Fruit fly (Drosophila melanogaster) whole organism, prepupa: ENCODE results near the gene APC4.

ENCODE experiments used
- Blimp-1 ChIP-seq: fragments of 200-800 bp; sonication (Bioruptor generic); optimal IDR thresholded peaks from 3 replicates; lab custom pipeline; 2017; ENCODE audit warnings: missing biosample characterization, missing genetic modification characterization, mild to moderate bottlenecking, moderate library complexity, missing genetic modification reagents
- CG10669 ChIP-seq: fragments of 200-800 bp; sonication (Bioruptor generic); optimal IDR thresholded peaks from 3 replicates; lab custom pipeline; 2018; ENCODE audit warnings: missing biosample characterization, mild to moderate bottlenecking, missing genetic modification characterization, moderate library complexity
- CG11294 ChIP-seq: fragments of 200-800 bp; sonication (Bioruptor generic); IDR thresholded peaks from 2 replicates; pipeline ENCODE4 v1.3.6; 2022; ENCODE audit warnings: missing biosample characterization, missing genetic modification characterization
- CG11762 ChIP-seq: fragments of 200-800 bp; sonication (Bioruptor generic); optimal IDR thresholded peaks from 3 replicates; lab custom pipeline; 2016; ENCODE audit warnings: missing biosample characterization, missing genetic modification characterization; ENCODE audit not compliant: insufficient read depth
- CG11902 ChIP-seq: fragments of 200-800 bp; sonication (Bioruptor generic); optimal IDR thresholded peaks from 3 replicates; lab custom pipeline; 2016; ENCODE audit warnings: missing biosample characterization, missing genetic modification characterization
- CG15336 ChIP-seq: fragments of 200-800 bp; sonication (Bioruptor generic); IDR thresholded peaks from 2 replicates; pipeline ENCODE4 v1.3.6; 2022; ENCODE audit warnings: missing biosample characterization, missing genetic modification characterization
- CG16779 ChIP-seq: fragments of 200-800 bp; sonication (Bioruptor generic); optimal IDR thresholded peaks from 3 replicates; lab custom pipeline; 2017; ENCODE audit warnings: missing biosample characterization, mild to moderate bottlenecking, missing genetic modification characterization
- CG3032 ChIP-seq: fragments of 200-800 bp; optimal IDR thresholded peaks from 2 replicates; lab custom pipeline; 2019; ENCODE audit warnings: missing biosample characterization, mild to moderate bottlenecking, missing genetic modification characterization, moderate library complexity
- CG31627 ChIP-seq: fragments of 200-800 bp; sonication (Bioruptor generic); optimal IDR thresholded peaks from 3 replicates; lab custom pipeline; 2016; ENCODE audit warnings: missing biosample characterization, missing genetic modification characterization
- CG32006 ChIP-seq: fragments of 200-800 bp; sonication (Bioruptor generic); optimal IDR thresholded peaks from 3 replicates; lab custom pipeline; 2017; ENCODE audit warnings: missing biosample characterization, mild to moderate bottlenecking, missing genetic modification characterization
- CG34406 ChIP-seq: fragments of 200-800 bp; sonication (Bioruptor generic); optimal IDR thresholded peaks from 3 replicates; lab custom pipeline; 2016; ENCODE audit warnings: missing biosample characterization, missing genetic modification characterization
- CG4318 ChIP-seq: fragments of 200-800 bp; sonication (Bioruptor generic); optimal IDR thresholded peaks from 3 replicates; lab custom pipeline; 2017; ENCODE audit warnings: missing biosample characterization, mild to moderate bottlenecking, missing genetic modification characterization
- CG6163 ChIP-seq: fragments of 200-800 bp; sonication (Bioruptor generic); IDR thresholded peaks from 3 replicates; pipeline ENCODE4 v1.3.6; 2022; ENCODE audit warnings: missing biosample characterization, missing genetic modification characterization
- CG6792 ChIP-seq: fragments of 200-800 bp; sonication (Bioruptor generic); optimal IDR thresholded peaks from 3 replicates; lab custom pipeline; 2016; ENCODE audit warnings: missing biosample characterization, missing genetic modification characterization
- CG6808 ChIP-seq: fragments of 200-800 bp; sonication (Bioruptor generic); optimal IDR thresholded peaks from 3 replicates; lab custom pipeline; 2017; ENCODE audit warnings: missing biosample characterization, missing genetic modification characterization, mild to moderate bottlenecking, moderate library complexity, missing genetic modification reagents
- CG6854 ChIP-seq: fragments of 200-800 bp; sonication (Bioruptor generic); optimal IDR thresholded peaks from 2 replicates; lab custom pipeline; 2017; ENCODE audit warnings: missing biosample characterization, mild to moderate bottlenecking, missing genetic modification characterization
- CG7368 ChIP-seq: fragments of 200-800 bp; sonication (Bioruptor generic); optimal IDR thresholded peaks from 3 replicates; lab custom pipeline; 2016; ENCODE audit warnings: missing biosample characterization, missing genetic modification characterization
- CG8319 ChIP-seq: fragments of 200-800 bp; sonication (Bioruptor generic); optimal IDR thresholded peaks from 3 replicates; lab custom pipeline; 2016; ENCODE audit warnings: missing biosample characterization, missing genetic modification characterization
- CG8632 ChIP-seq: fragments of 200-800 bp; sonication (Bioruptor generic); optimal IDR thresholded peaks from 3 replicates; lab custom pipeline; 2016; ENCODE audit warnings: missing biosample characterization, missing genetic modification characterization
- CG9139 ChIP-seq: fragments of 200-800 bp; sonication (Bioruptor generic); optimal IDR thresholded peaks from 3 replicates; lab custom pipeline; 2017; ENCODE audit warnings: missing biosample characterization, mild to moderate bottlenecking, missing genetic modification characterization
- Eip75B ChIP-seq: fragments of 200-800 bp; sonication (Bioruptor generic); optimal IDR thresholded peaks from 3 replicates; lab custom pipeline; 2016; ENCODE audit warnings: missing biosample characterization, missing genetic modification characterization
- Eip78C ChIP-seq: fragments of 200-800 bp; sonication (Bioruptor generic); peaks from one replicate; lab custom pipeline; 2016; ENCODE audit warnings: missing biosample characterization, missing genetic modification characterization
- Eip93F ChIP-seq: fragments of 200-800 bp; sonication (Bioruptor generic); optimal IDR thresholded peaks from 2 replicates; lab custom pipeline; 2016; ENCODE audit warnings: missing biosample characterization, mild to moderate bottlenecking, missing genetic modification characterization
- Ets21C ChIP-seq: fragments of 200-800 bp; sonication (Bioruptor generic); optimal IDR thresholded peaks from 3 replicates; lab custom pipeline; 2016; ENCODE audit warnings: missing biosample characterization, missing genetic modification characterization
- Ets96B ChIP-seq: fragments of 200-800 bp; optimal IDR thresholded peaks from 2 replicates; lab custom pipeline; 2019; ENCODE audit warnings: missing biosample characterization, mild to moderate bottlenecking, missing genetic modification characterization, moderate library complexity
- Hr39 ChIP-seq: fragments of 200-800 bp; sonication (Bioruptor generic); optimal IDR thresholded peaks from 2 replicates; lab custom pipeline; 2016; ENCODE audit warnings: missing biosample characterization, missing genetic modification characterization
- Hr4 ChIP-seq: fragments of 200-800 bp; sonication (Bioruptor generic); optimal IDR thresholded peaks from 3 replicates; lab custom pipeline; 2016; ENCODE audit warnings: missing biosample characterization, missing genetic modification characterization
- Lpt ChIP-seq: fragments of 200-800 bp; sonication (Bioruptor generic); optimal IDR thresholded peaks from 3 replicates; lab custom pipeline; 2016; ENCODE audit warnings: missing biosample characterization, missing genetic modification characterization
- Met ChIP-seq: fragments of 200-800 bp; sonication (Bioruptor generic); optimal IDR thresholded peaks from 3 replicates; lab custom pipeline; 2016; ENCODE audit warnings: missing biosample characterization, missing genetic modification characterization
- OdsH ChIP-seq: fragments of 200-800 bp; sonication (Bioruptor generic); optimal IDR thresholded peaks from 3 replicates; lab custom pipeline; 2016; ENCODE audit warnings: missing biosample characterization, missing genetic modification characterization
- Smox ChIP-seq: fragments of 200-800 bp; sonication (Bioruptor generic); optimal IDR thresholded peaks from 3 replicates; lab custom pipeline; 2016; ENCODE audit warnings: missing biosample characterization, missing genetic modification characterization
- Sox102F ChIP-seq: fragments of 200-800 bp; sonication (Bioruptor generic); optimal IDR thresholded peaks from 2 replicates; lab custom pipeline; 2016; ENCODE audit warnings: missing biosample characterization, mild to moderate bottlenecking, missing genetic modification characterization
- Sox14 ChIP-seq: fragments of 200-800 bp; sonication (Bioruptor generic); optimal IDR thresholded peaks from 3 replicates; lab custom pipeline; 2016; ENCODE audit warnings: missing biosample characterization, missing genetic modification characterization
- Sox15 ChIP-seq: fragments of 200-800 bp; sonication (Bioruptor generic); optimal IDR thresholded peaks from 3 replicates; lab custom pipeline; 2016; ENCODE audit warnings: missing biosample characterization, missing genetic modification characterization
- achi ChIP-seq: fragments of 200-800 bp; sonication (Bioruptor generic); optimal IDR thresholded peaks from 3 replicates; lab custom pipeline; 2016; ENCODE audit warnings: missing biosample characterization, missing genetic modification characterization
- acj6 ChIP-seq: fragments of 200-800 bp; sonication (Bioruptor generic); optimal IDR thresholded peaks from 3 replicates; lab custom pipeline; 2016; ENCODE audit warnings: missing biosample characterization, missing genetic modification characterization
- cyc ChIP-seq: fragments of 200-800 bp; sonication (Bioruptor generic); optimal IDR thresholded peaks from 3 replicates; lab custom pipeline; 2016; ENCODE audit warnings: missing biosample characterization, missing genetic modification characterization
- dac ChIP-seq: fragments of 200-800 bp; sonication (Bioruptor generic); optimal IDR thresholded peaks from 2 replicates; lab custom pipeline; 2017; ENCODE audit warnings: missing biosample characterization, mild to moderate bottlenecking, missing genetic modification characterization
- dsx ChIP-seq: fragments of 200-800 bp; optimal IDR thresholded peaks from 3 replicates; lab custom pipeline; 2019; ENCODE audit warnings: missing biosample characterization, mild to moderate bottlenecking, missing genetic modification characterization, moderate library complexity; ENCODE audit not compliant: poor library complexity, severe bottlenecking
- eg ChIP-seq: fragments of 200-800 bp; sonication (Bioruptor generic); IDR thresholded peaks from 3 replicates; pipeline ENCODE4 v1.3.6; 2022; ENCODE audit warnings: missing biosample characterization, missing genetic modification characterization
- esn ChIP-seq: fragments of 200-800 bp; sonication (Bioruptor generic); optimal IDR thresholded peaks from 2 replicates; lab custom pipeline; 2016; ENCODE audit warnings: missing biosample characterization, mild to moderate bottlenecking, missing genetic modification characterization, moderate library complexity
- fd59A ChIP-seq: fragments of 200-800 bp; sonication (Bioruptor generic); optimal IDR thresholded peaks from 2 replicates; lab custom pipeline; 2017; ENCODE audit warnings: missing biosample characterization, mild to moderate bottlenecking, missing genetic modification characterization, missing genetic modification reagents
- fd85E ChIP-seq: fragments of 200-800 bp; sonication (Bioruptor generic); optimal IDR thresholded peaks from 3 replicates; lab custom pipeline; 2016; ENCODE audit warnings: missing biosample characterization, missing genetic modification characterization
- fkh ChIP-seq: fragments of 200-800 bp; sonication (Bioruptor generic); optimal IDR thresholded peaks from 3 replicates; lab custom pipeline; 2017; ENCODE audit warnings: missing biosample characterization, mild to moderate bottlenecking, missing genetic modification characterization, moderate library complexity
- lz ChIP-seq: fragments of 200-800 bp; sonication (Bioruptor generic); optimal IDR thresholded peaks from 3 replicates; lab custom pipeline; 2016; ENCODE audit warnings: missing biosample characterization, missing genetic modification characterization
- net ChIP-seq: fragments of 200-800 bp; sonication (Bioruptor generic); optimal IDR thresholded peaks from 3 replicates; lab custom pipeline; 2016; ENCODE audit warnings: missing biosample characterization, missing genetic modification characterization
- pdm3 ChIP-seq: fragments of 200-800 bp; sonication (Bioruptor generic); optimal IDR thresholded peaks from 3 replicates; lab custom pipeline; 2016; ENCODE audit warnings: missing biosample characterization, missing genetic modification characterization
- salr ChIP-seq, 2 experiments: fragments of 200-800 bp; sonication (Bioruptor generic); optimal IDR thresholded peaks; 3 replicates each; lab custom pipeline; 2016 to 2018; ENCODE audit warnings: missing biosample characterization in 2 of 2, missing genetic modification characterization in 2 of 2, mild to moderate bottlenecking in 1 of 2
- spab ChIP-seq: fragments of 200-800 bp; sonication (Bioruptor generic); optimal IDR thresholded peaks from 2 replicates; lab custom pipeline; 2017; ENCODE audit warnings: missing biosample characterization, mild to moderate bottlenecking, missing genetic modification characterization, missing genetic modification reagents
- ss ChIP-seq, 2 experiments: fragments of 200-800 bp; sonication (Bioruptor generic); optimal IDR thresholded peaks; 2 replicates in 1 of 2; 3 replicates in 1 of 2; lab custom pipeline; 2017 to 2018; ENCODE audit warnings: mild to moderate bottlenecking in 2 of 2, missing biosample characterization in 2 of 2, missing genetic modification characterization in 2 of 2, moderate library complexity in 1 of 2
- svp ChIP-seq: fragments of 200-800 bp; sonication (Bioruptor generic); peaks from one replicate; lab custom pipeline; 2016; ENCODE audit warnings: missing biosample characterization, missing genetic modification characterization
- topi ChIP-seq: fragments of 200-800 bp; sonication (Bioruptor generic); optimal IDR thresholded peaks from 3 replicates; lab custom pipeline; 2016; ENCODE audit warnings: missing biosample characterization, missing genetic modification characterization
- vri ChIP-seq: fragments of 200-800 bp; sonication (Bioruptor generic); optimal IDR thresholded peaks from 3 replicates; lab custom pipeline; 2016; ENCODE audit warnings: missing biosample characterization, mild to moderate bottlenecking, missing genetic modification characterization

APC4 gene

DNA sequence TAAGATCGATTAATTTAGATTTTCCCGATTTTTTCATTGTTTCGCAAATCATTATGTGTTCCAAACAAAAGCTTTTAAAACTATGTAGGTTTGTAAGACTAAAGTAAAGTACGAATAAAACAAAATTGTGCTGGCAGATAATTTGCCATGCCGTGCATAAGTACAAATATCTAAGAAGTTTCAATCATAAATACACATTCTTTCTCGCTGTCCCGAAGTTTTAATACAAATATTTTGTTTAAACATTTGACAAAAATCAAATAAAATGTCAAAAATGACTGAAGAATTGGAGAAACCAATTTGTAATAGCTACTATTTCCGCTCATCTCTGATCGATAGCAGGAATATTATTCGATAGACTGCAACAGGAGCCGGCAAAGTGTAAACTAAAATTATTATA lies at the start of gene APC4:
TSS of gene APC4 (plus strand) at position 332 of the 400 bp plus-strand sequence.
- no peak for TF ChIP-seq fkh (GFP tag; lab: Kevin White, UChicago)
- no peak for TF ChIP-seq Eip93F (GFP tag; lab: Kevin White, UChicago)
- no peak for TF ChIP-seq CG4318
- TF ChIP-seq dsx: no peak
- TF ChIP-seq salr (GFP tag; optimal IDR thresholded peaks at IDR 0.05; lab: Kevin White, UChicago): peak in 1 of 2 experiments; percentile 12
- no peak for TF ChIP-seq CG8632 (GFP tag; lab: Kevin White, UChicago)
- TF ChIP-seq svp (GFP tag; lab: Kevin White, UChicago): peak; percentile 71
- no peak for TF ChIP-seq fd85E (GFP tag; lab: Kevin White, UChicago)
- no peak for TF ChIP-seq Hr4
- peak; percentile 5 for TF ChIP-seq CG11902 (GFP tag; lab: Kevin White, UChicago)
- TF ChIP-seq Smox (GFP tag; lab: Kevin White, UChicago): no peak
- peak; percentile 48 for TF ChIP-seq Sox14 (GFP tag; lab: Kevin White, UChicago)
- TF ChIP-seq CG9139 (GFP tag; lab: Kevin White, UChicago): no peak
- TF ChIP-seq Hr39 (GFP tag; lab: Kevin White, UChicago): peak; percentile 42
- peak; percentile 31 for TF ChIP-seq CG10669
- no peak for TF ChIP-seq Sox15 (GFP tag; lab: Kevin White, UChicago)
- no peak for TF ChIP-seq net (GFP tag; lab: Kevin White, UChicago)
- TF ChIP-seq acj6 (GFP tag; lab: Kevin White, UChicago): peak; percentile 24
- TF ChIP-seq CG31627 (GFP tag; lab: Kevin White, UChicago): peak; percentile 32
- peak; percentile 34 for TF ChIP-seq OdsH (GFP tag; lab: Kevin White, UChicago)
- TF ChIP-seq topi: peak; percentile 41
- peak; percentile 43 for TF ChIP-seq pdm3 (GFP tag; lab: Kevin White, UChicago)
- TF ChIP-seq CG6163 (GFP tag; lab: Robert Waterston, UW): no peak
- TF ChIP-seq CG6808 (GFP tag; lab: Kevin White, UChicago): peak; percentile 38
- TF ChIP-seq CG3032 (tag; lab: Kevin White, UChicago): peak; percentile 47
- no peak for TF ChIP-seq CG34406 (GFP tag; lab: Kevin White, UChicago)
- TF ChIP-seq Blimp-1 (GFP tag; lab: Kevin White, UChicago): no peak
- no peak for TF ChIP-seq eg (GFP tag; lab: Robert Waterston, UW)
- no peak for TF ChIP-seq CG16779 (tag; lab: Kevin White, UChicago)
- TF ChIP-seq Eip78C: peak; percentile 80
- TF ChIP-seq CG7368 (GFP tag; lab: Kevin White, UChicago): no peak
- peak; percentile 9 for TF ChIP-seq achi (GFP tag; lab: Kevin White, UChicago)
- peak; percentile 55 for TF ChIP-seq esn (GFP tag; lab: Kevin White, UChicago)
- TF ChIP-seq lz (GFP tag; lab: Kevin White, UChicago): peak; percentile 52
- no peak for TF ChIP-seq CG15336
- TF ChIP-seq vri (GFP tag; lab: Kevin White, UChicago): no peak
- TF ChIP-seq CG11294 (GFP tag; lab: Robert Waterston, UW): no peak
- peak; percentile 11 for TF ChIP-seq Ets21C (GFP tag; lab: Kevin White, UChicago)
- TF ChIP-seq CG6792 (GFP tag; lab: Kevin White, UChicago): peak; percentile 8
- TF ChIP-seq dac: peak; percentile 2
- no peak for TF ChIP-seq fd59A (GFP tag; lab: Kevin White, UChicago)
- peak; percentile 24 for TF ChIP-seq cyc (GFP tag; lab: Kevin White, UChicago)
- no peak for TF ChIP-seq CG6854 (GFP tag; lab: Kevin White, UChicago)
- TF ChIP-seq CG8319 (GFP tag; lab: Kevin White, UChicago): no peak
- peak; percentile 40 for TF ChIP-seq Eip75B (GFP tag; lab: Kevin White, UChicago)
- TF ChIP-seq CG32006 (GFP tag; lab: Kevin White, UChicago): peak; percentile 44
- TF ChIP-seq spab: no peak
- no peak for TF ChIP-seq CG11762 (GFP tag; lab: Kevin White, UChicago)
- no peak for TF ChIP-seq Ets96B (tag; lab: Kevin White, UChicago)
- no peak for TF ChIP-seq Lpt (GFP tag; lab: Kevin White, UChicago)
- peak; percentile 7 to 30 for TF ChIP-seq ss (GFP tag; optimal IDR thresholded peaks at IDR 0.05; lab: Kevin White, UChicago)
- no peak for TF ChIP-seq Sox102F
- TF ChIP-seq Met (GFP tag; lab: Kevin White, UChicago): no peak
